Worm (Caenorhabditis elegans) whole organism, young adult: ENCODE data around the gene F10C1.3.

Source experiments
- F37B4.10 ChIP-seq: fragments of 200-800 bp; sonication (Bioruptor generic); IDR thresholded peaks from 2 replicates; pipeline ENCODE4 v1.3.6; 2022; ENCODE audit warnings: missing genetic modification characterization, missing compliant biosample characterization
- F57A8.1 ChIP-seq: fragments of 200-800 bp; sonication (Bioruptor generic); optimal IDR thresholded peaks from 2 replicates; lab custom pipeline; 2018; ENCODE audit warnings: mild to moderate bottlenecking, missing genetic modification characterization, moderate library complexity, missing compliant biosample characterization
- ama-1 ChIP-seq, 3 experiments: fragments of 150-350 bp in 1 of 3; sonication (generic microtip) in 2 of 3; optimal IDR thresholded peaks; 2 replicates each; lab custom pipeline; 2014 to 2018; ENCODE audit warnings: missing biosample characterization in 2 of 3, missing genetic modification characterization in 2 of 3, missing genetic modification reagents in 2 of 3
- attf-3 ChIP-seq: fragments of 200-800 bp; sonication (Bioruptor generic); conservative IDR thresholded peaks from 2 replicates; pipeline ENCODE4 v1.3.6; 2022; ENCODE audit warnings: missing genetic modification reagents, missing genetic modification characterization, missing compliant biosample characterization
- egrh-3 ChIP-seq: fragments of 200-800 bp; sonication (Bioruptor generic); IDR thresholded peaks from 2 replicates; pipeline ENCODE4 v1.3.6; 2022; ENCODE audit warnings: missing genetic modification reagents, missing genetic modification characterization, missing compliant biosample characterization
- lin-26 ChIP-seq: fragments of 200-800 bp; sonication (Bioruptor generic); IDR thresholded peaks from 2 replicates; pipeline ENCODE4 v1.3.6; 2022; ENCODE audit warnings: missing genetic modification reagents, missing genetic modification characterization, missing compliant biosample characterization
- mxl-1 ChIP-seq: sonication (generic microtip); optimal IDR thresholded peaks from 2 replicates; lab custom pipeline; 2016; ENCODE audit warnings: missing genetic modification characterization, missing compliant biosample characterization
- pbrm-1 ChIP-seq: fragments of 200-800 bp; sonication (Bioruptor generic); IDR thresholded peaks from 2 replicates; pipeline ENCODE4 v1.3.6; 2022; ENCODE audit warnings: missing genetic modification reagents, missing genetic modification characterization, missing compliant biosample characterization
- pha-4 ChIP-seq: fragments of 150-350 bp; sonication (generic microtip); optimal IDR thresholded peaks from 2 replicates; lab custom pipeline; 2014; ENCODE audit warnings: missing biosample characterization, missing genetic modification reagents, missing genetic modification characterization
- rcor-1 ChIP-seq: fragments of 200-800 bp; sonication (Bioruptor generic); IDR thresholded peaks from 2 replicates; pipeline ENCODE4 v1.3.6; 2022; ENCODE audit warnings: missing genetic modification reagents, missing genetic modification characterization, missing compliant biosample characterization
- snpc-4 ChIP-seq, 5 experiments: fragments of 150-350 bp in 1 of 5; sonication (generic microtip) in 4 of 5; optimal IDR thresholded peaks; 2 replicates each; lab custom pipeline; 2014 to 2018; ENCODE audit warnings: missing genetic modification characterization in 5 of 5, missing biosample characterization in 3 of 5, antibody characterized with exemption in 2 of 5, mild to moderate bottlenecking in 2 of 5, missing compliant biosample characterization in 2 of 5, missing genotype in 2 of 5, moderate library complexity in 2 of 5, missing genetic modification reagents in 1 of 5
- tbp1 ChIP-seq: fragments of 200-800 bp; sonication (Bioruptor generic); optimal IDR thresholded peaks from 2 replicates; lab custom pipeline; 2018; ENCODE audit warnings: mild to moderate bottlenecking, missing genetic modification characterization, missing compliant biosample characterization
- ztf-6 ChIP-seq: fragments of 200-800 bp; sonication (Bioruptor generic); IDR thresholded peaks from 2 replicates; pipeline ENCODE4 v1.3.6; 2022; ENCODE audit warnings: missing genetic modification reagents, missing genetic modification characterization, missing compliant biosample characterization

DNA sequence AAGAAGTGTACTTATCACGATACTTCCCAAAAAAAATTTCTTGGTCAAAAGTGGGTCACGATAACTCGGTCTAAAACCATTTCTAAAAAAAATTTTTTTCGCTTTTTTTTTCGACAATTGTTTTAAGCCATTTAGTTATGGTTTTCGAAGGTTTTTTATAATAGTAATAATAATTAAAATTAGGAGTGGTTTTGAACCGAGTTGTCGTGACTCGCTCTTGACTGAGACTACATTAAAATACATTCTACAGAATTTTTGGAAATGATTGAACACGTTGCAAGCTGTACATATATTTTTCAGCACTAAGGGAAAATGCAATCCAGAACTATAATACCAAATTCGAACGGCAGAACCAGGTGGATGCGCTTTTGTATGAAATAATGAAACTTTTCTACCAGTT is 3.4 kb downstream of the F10C1.3 start, which contains the start of gene F10C1.8:
- TF ChIP-seq F57A8.1 (GFP tag; lab: Kevin White, UChicago) (no peak), tbp1 (no peak), mxl-1 (tag; lab: Kevin White, UChicago) (no peak), pha-4 (tag; lab: Kevin White, UChicago) (no peak), lin-26 (GFP tag; lab: Robert Waterston, UW) (no peak), ama-1 (optimal IDR thresholded peaks at IDR 0.05; lab: Kevin White, UChicago) (no peak), ama-1 (GFP tag; optimal IDR thresholded peaks at IDR 0.05; lab: Kevin White, UChicago) (no peak), egrh-3 (GFP tag; lab: Robert Waterston, UW) (no peak), snpc-4 (GFP tag; optimal IDR thresholded peaks at IDR 0.05; lab: Kevin White, UChicago) (no peak), snpc-4 (tag; optimal IDR thresholded peaks at IDR 0.05; lab: Kevin White, UChicago) (no peak), rcor-1 (GFP tag; lab: Robert Waterston, UW) (no peak), F37B4.10 (GFP tag; lab: Robert Waterston, UW) (no peak), ztf-6 (GFP tag; lab: Robert Waterston, UW) (no peak), attf-3 (GFP tag; lab: Robert Waterston, UW) (no peak), pbrm-1 (GFP tag; lab: Robert Waterston, UW) (no peak)
